Worm (Caenorhabditis elegans): Measurements from ENCODE around the gene atg-13.
A peak's percentile ranks its signal among the peaks of the same experiment; 100 is the strongest.

atg-13 gene

DNA sequence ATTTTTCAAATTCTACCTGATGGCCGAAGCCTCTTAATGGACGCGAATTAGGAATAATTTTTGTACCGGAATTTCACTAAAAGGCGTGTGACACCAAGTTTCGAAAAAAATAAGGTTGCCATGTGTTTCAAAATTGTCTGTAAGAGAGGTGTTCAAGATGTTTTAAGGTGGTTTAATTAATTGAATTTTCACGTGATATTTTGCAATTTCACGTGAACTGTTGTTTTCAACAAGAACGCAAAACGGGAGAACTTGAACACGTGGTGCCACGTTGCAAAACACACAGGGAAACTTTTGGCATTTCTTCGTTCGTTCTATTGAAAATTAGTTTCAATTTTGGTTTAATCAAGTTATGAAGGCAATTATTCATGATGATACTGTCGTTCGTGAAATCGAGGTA lies 23.6 kb upstream of the atg-13 start, which contains the start of gene spc-2:
Gene spc-2 (plus strand): TSS at position 301 of the 400 bp plus-strand sequence.
- TF ChIP-seq sptf-1 (tag; optimal IDR thresholded peaks at IDR 0.05) = no peak
- TF ChIP-seq unc-30 (tag; optimal IDR thresholded peaks at IDR 0.05) = no peak
- no peak for TF ChIP-seq elt-2 (tag; optimal IDR thresholded peaks at IDR 0.05)
- no peak for TF ChIP-seq ceh-82 (tag; optimal IDR thresholded peaks at IDR 0.05)
- TF ChIP-seq pag-3 (tag; optimal IDR thresholded peaks at IDR 0.05; ENCODE audit: borderline replicate concordance, insufficient read depth) = no peak
- no peak for TF ChIP-seq jun-1 (tag; optimal IDR thresholded peaks at IDR 0.05)
- no peak for TF ChIP-seq hpl-2 (GFP tag; optimal IDR thresholded peaks at IDR 0.05)
- TF ChIP-seq lin-35 (GFP tag; optimal IDR thresholded peaks at IDR 0.05) = no peak

DNA sequence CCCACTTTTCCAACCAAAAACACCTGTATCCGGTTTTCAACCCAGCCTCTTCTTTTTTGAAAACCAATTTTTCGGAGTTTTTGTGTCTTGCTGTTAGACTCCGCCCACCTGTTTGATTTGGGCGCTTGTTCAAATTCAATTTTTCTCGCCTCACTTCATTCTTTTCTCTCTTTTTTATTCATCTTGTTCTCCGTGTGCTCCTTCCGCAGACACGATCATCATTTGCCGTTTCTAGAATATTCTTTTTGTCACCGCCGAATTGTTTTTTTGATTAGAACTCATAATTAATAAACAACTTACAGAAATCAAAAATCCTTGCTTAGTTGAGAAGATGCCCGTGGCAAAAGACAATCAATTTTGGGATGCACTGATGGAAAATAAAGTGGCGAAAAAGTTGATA lies 20.9 kb upstream of the atg-13 start, which contains the start of gene C50C3.5:
Gene C50C3.5 (plus strand): TSS at position 301 of the 400 bp plus-strand sequence.
- TF ChIP-seq unc-30 (tag; optimal IDR thresholded peaks at IDR 0.05) (no peak), nhr-11 (tag; optimal IDR thresholded peaks at IDR 0.05) (no peak), jun-1 (tag; optimal IDR thresholded peaks at IDR 0.05) (no peak), lin-14 (GFP tag; optimal IDR thresholded peaks at IDR 0.05) (peak; percentile 37), skn-1 (tag; optimal IDR thresholded peaks at IDR 0.05) (no peak), pax-3 (tag; optimal IDR thresholded peaks at IDR 0.05) (no peak), pqm-1 (tag; optimal IDR thresholded peaks at IDR 0.05) (no peak), nhr-20 (tag; optimal IDR thresholded peaks at IDR 0.05) (no peak), fkh-10 (GFP tag; optimal IDR thresholded peaks at IDR 0.05) (peak; percentile 52)

DNA sequence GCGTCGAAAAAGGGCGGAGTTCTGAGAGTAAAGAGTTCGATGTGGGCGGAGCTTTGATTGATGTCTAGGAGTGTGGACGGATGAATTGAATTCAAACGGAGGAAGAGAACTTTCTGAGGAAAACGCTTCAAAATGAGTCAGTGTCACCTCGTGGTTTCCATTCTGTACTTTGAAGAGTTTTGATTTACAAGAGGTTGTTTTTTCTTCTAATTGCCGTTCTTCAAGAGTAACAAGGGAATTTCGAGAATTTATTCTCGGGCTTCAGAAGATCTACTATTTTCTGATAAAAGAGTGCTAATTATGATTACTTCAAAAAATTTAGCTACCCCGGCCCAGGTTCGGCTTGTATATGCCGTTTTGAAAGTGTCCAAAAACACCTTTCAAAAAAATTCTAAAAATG lies 18.3 kb upstream of the atg-13 start, which contains the start of gene C50C3.12:
Gene C50C3.12 (plus strand): TSS at position 301 of the 400 bp plus-strand sequence.
- peak; percentile 3 for TF ChIP-seq lin-14 (GFP tag; optimal IDR thresholded peaks at IDR 0.05)
- TF ChIP-seq pag-3 (tag; optimal IDR thresholded peaks at IDR 0.05; ENCODE audit: borderline replicate concordance, insufficient read depth) = no peak

- TF ChIP-seq snpc-4 (tag; optimal IDR thresholded peaks at IDR 0.05) (no peak), nhr-84 (tag; optimal IDR thresholded peaks at IDR 0.05) (no peak), zag-1 (tag; optimal IDR thresholded peaks at IDR 0.05) (no peak)
Measured at ce11 chrIII:8175263-8175662, 17.3 kb upstream of the atg-13 start.

- no peak for TF ChIP-seq pqm-1 (tag; optimal IDR thresholded peaks at IDR 0.05)
- TF ChIP-seq aly-2 (tag; optimal IDR thresholded peaks at IDR 0.05) = peak; percentile 80
- peak in 1 of 2 experiments; percentile 12 for TF ChIP-seq lsy-2 (tag; optimal IDR thresholded peaks at IDR 0.05)
- no peak for TF ChIP-seq tbx-2 (tag; optimal IDR thresholded peaks at IDR 0.05)
- no peak for TF ChIP-seq nhr-90 (tag; optimal IDR thresholded peaks at IDR 0.05; ENCODE audit: poor library complexity)
- no peak for TF ChIP-seq ceh-63 (GFP tag; optimal IDR thresholded peaks at IDR 0.05)
- no peak for TF ChIP-seq isw-1 (GFP tag; IDR thresholded peaks at IDR 0.05)
- no peak for TF ChIP-seq mep-1 (tag; optimal IDR thresholded peaks at IDR 0.05)
- TF ChIP-seq nhr-71 (tag; optimal IDR thresholded peaks at IDR 0.05) = peak; percentile 16
- TF ChIP-seq rnt-1 (tag; optimal IDR thresholded peaks at IDR 0.05) = peak; percentile 28
- peak; percentile 18 for TF ChIP-seq nhr-19 (GFP tag; conservative IDR thresholded peaks at IDR 0.05)
Measured at ce11 chrIII:8172609-8173133, 14.7 kb upstream of the atg-13 start.

- TF ChIP-seq alr-1 (tag; optimal IDR thresholded peaks at IDR 0.05; ENCODE audit: borderline replicate concordance) (peak; percentile 71), lin-39 (tag; optimal IDR thresholded peaks at IDR 0.05) (no peak), efl-1 (optimal IDR thresholded peaks at IDR 0.05) (no peak), efl-1 (GFP tag; optimal IDR thresholded peaks at IDR 0.05 in 1 of 2) (peak in 1 of 2 experiments; percentile 41), C16A3.4 (tag; optimal IDR thresholded peaks at IDR 0.05) (no peak), ama-1 (optimal IDR thresholded peaks at IDR 0.05) (no peak)
Measured at ce11 chrIII:8164771-8165170, 6.8 kb upstream of the atg-13 start.
